Fruit fly (Drosophila melanogaster) Kc167 (cell line): ENCODE data around the gene CG15020.

ENCODE experiments used
- Myc ChIP-seq: fragments of >200 bp; optimal IDR thresholded peaks from 2 replicates; lab custom pipeline; 2017; ENCODE audit warnings: missing external identifiers
- h ChIP-seq: fragments of >200 bp; optimal IDR thresholded peaks from 3 replicates; lab custom pipeline; 2018; ENCODE audit warnings: missing external identifiers
- insv ChIP-seq: fragments of >200 bp; optimal IDR thresholded peaks from 3 replicates; lab custom pipeline; 2018; ENCODE audit warnings: missing external identifiers
- psq ChIP-seq: fragments of >200 bp; optimal IDR thresholded peaks from 2 replicates; lab custom pipeline; 2017; ENCODE audit warnings: missing external identifiers
- ttk ChIP-seq: sonication (Bioruptor generic); optimal IDR thresholded peaks from 2 replicates; lab custom pipeline; 2017; ENCODE audit warnings: missing external identifiers

DNA sequence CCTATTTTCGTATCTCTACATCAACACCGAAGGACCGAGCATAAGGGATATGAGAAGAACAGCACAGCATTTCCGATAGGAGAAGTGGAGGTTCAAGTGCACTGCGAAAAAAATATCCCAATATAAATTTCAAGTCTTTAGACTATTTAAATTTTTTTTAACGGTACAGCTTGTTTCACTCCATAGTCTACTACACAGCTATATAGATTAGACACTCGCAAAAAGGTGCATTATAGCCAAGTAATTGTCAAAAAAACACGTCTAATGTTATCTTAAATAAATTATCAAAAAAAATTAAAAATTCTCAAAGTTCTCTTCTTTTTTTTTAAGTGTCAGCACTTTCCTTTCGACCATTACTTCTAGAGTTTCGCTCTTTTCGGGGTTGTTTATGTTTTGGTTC lies 42.6 kb upstream of the CG15020 start:
- TF ChIP-seq ttk (lab: Kevin White, UChicago) (no peak), Myc (lab: Kevin White, UChicago) (no peak), psq (no peak), insv (lab: Kevin White, UChicago) (no peak), h (lab: Kevin White, UChicago) (no peak)
